Worm (Caenorhabditis elegans): ENCODE data around the gene srx-10.

DNA sequence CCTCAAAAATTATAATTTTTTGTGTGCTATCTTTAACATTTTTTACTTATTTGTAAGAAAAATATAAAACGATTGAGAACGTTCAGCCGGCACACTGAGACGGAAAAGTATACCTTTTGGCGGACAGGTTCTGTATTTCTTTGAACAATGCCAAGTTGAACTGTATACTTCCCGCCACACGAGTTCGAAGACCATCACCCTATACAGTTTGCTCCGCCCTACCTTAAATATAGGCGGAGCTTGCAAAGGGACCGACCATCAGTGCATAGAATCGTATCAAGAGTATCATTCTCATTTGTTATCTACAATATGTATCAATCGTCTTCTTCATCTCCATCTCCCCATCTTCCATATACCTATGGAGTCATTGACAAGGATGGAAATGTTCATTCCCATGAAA, 38.5 kb upstream of the srx-10 start, which contains the start of gene end-1:
- TF ChIP-seq ceh-9 (tag; optimal IDR thresholded peaks at IDR 0.05) (no peak), nhr-232 (tag; optimal IDR thresholded peaks at IDR 0.05) (no peak), fkh-10 (GFP tag; optimal IDR thresholded peaks at IDR 0.05) (no peak), nhr-11 (tag; optimal IDR thresholded peaks at IDR 0.05) (no peak), K02D7.2 (tag; optimal IDR thresholded peaks at IDR 0.05) (no peak)
